Worm (Caenorhabditis elegans): ENCODE measurements around the gene F38E9.1.

- TF ChIP-seq nhr-232 (tag; optimal IDR thresholded peaks at IDR 0.05) (no peak), sdc-2 (tag; optimal IDR thresholded peaks at IDR 0.05) (no peak), hlh-6 (tag; optimal IDR thresholded peaks at IDR 0.05) (no peak), pha-4 (tag; optimal IDR thresholded peaks at IDR 0.05) (no peak), tbx-2 (tag; optimal IDR thresholded peaks at IDR 0.05) (no peak), nfya-1 (tag; optimal IDR thresholded peaks at IDR 0.05) (no peak), ama-1 (optimal IDR thresholded peaks at IDR 0.05) (no peak), pag-3 (tag; optimal IDR thresholded peaks at IDR 0.05; ENCODE audit: borderline replicate concordance) (no peak), rnt-1 (tag; optimal IDR thresholded peaks at IDR 0.05) (no peak), ztf-16 (tag; optimal IDR thresholded peaks at IDR 0.05) (no peak), nhr-11 (tag; optimal IDR thresholded peaks at IDR 0.05) (no peak), lim-6 (tag; optimal IDR thresholded peaks at IDR 0.05) (no peak), ceh-22 (tag; optimal IDR thresholded peaks at IDR 0.05) (no peak), fkh-10 (GFP tag; optimal IDR thresholded peaks at IDR 0.05) (no peak)
These were observed 2.0 kb upstream of the F38E9.1 start for ce11 chrX:16468845-16469244.
